Worm (Caenorhabditis elegans): ENCODE data around the gene lips-6.

- no peak for TF ChIP-seq snpc-4 (GFP tag; optimal IDR thresholded peaks at IDR 0.05)
- no peak for TF ChIP-seq snpc-4 (tag; optimal IDR thresholded peaks at IDR 0.05)
- no peak for TF ChIP-seq ceh-100 (GFP tag; IDR thresholded peaks at IDR 0.05)
- TF ChIP-seq sdz-38 (tag; optimal IDR thresholded peaks at IDR 0.05), result no peak
- TF ChIP-seq ekl-4 (GFP tag; IDR thresholded peaks at IDR 0.05), result no peak
- no peak for TF ChIP-seq chd-7 (tag; optimal IDR thresholded peaks at IDR 0.05)
- TF ChIP-seq ZK185.1 (tag; optimal IDR thresholded peaks at IDR 0.05; ENCODE audit: poor library complexity, severe bottlenecking), result no peak
- TF ChIP-seq ztf-26 (tag; optimal IDR thresholded peaks at IDR 0.05), result no peak
- no peak for TF ChIP-seq dpff-1 (tag; optimal IDR thresholded peaks at IDR 0.05)
- 0 out of 2 replicates have a peak, but pooled peaks have one; percentile 8 for TF ChIP-seq mcd-1 (GFP tag; IDR thresholded peaks at IDR 0.05)
Observed at ce11 chrIV:12029722-12030182, 14.3 kb upstream of the lips-6 start, which contains the start of gene T12G3.11.

Data from whole organism, young adult.